ENCODE assay signal across 1 worm cellular context in genomic region chrII:3958673-3959299, ce11.
A peak's percentile ranks its signal among the peaks of the same experiment; 100 is the strongest.
TF ChIP-seq lines count a peak whose summit lies in the region.

No protein-coding gene starts in this region.

TF ChIP-seq in whole organism, L1 larva, 84 proteins besides CTCF, POLR2A, EP300 and RAD21 (continued from another document):
- TF ChIP-seq swsn-7 (tag; optimal IDR thresholded peaks at IDR 0.05; lab: Kevin White, UChicago) (peak; percentile 75), ces-1 (GFP tag; optimal IDR thresholded peaks at IDR 0.05; lab: Kevin White, UChicago) (no peak), elt-2 (tag; optimal IDR thresholded peaks at IDR 0.05; lab: Kevin White, UChicago) (peak; percentile 84), lin-13 (GFP tag; optimal IDR thresholded peaks at IDR 0.05; lab: Kevin White, UChicago) (peak; percentile 56), efl-3 (GFP tag; optimal IDR thresholded peaks at IDR 0.05; lab: Kevin White, UChicago) (no peak), dsc-1 (tag; optimal IDR thresholded peaks at IDR 0.05; lab: Kevin White, UChicago) (peak; percentile 65), snu-23 (GFP tag; optimal IDR thresholded peaks at IDR 0.05; lab: Kevin White, UChicago) (peak; percentile 81), tbx-2 (tag; optimal IDR thresholded peaks at IDR 0.05; lab: Kevin White, UChicago) (peak; percentile 82), unc-62 (GFP tag; optimal IDR thresholded peaks at IDR 0.05; lab: Kevin White, UChicago) (no peak), sox-4 (tag; optimal IDR thresholded peaks at IDR 0.05; lab: Kevin White, UChicago) (no peak), aly-2 (tag; optimal IDR thresholded peaks at IDR 0.05; lab: Kevin White, UChicago) (no peak), zip-4 (GFP tag; optimal IDR thresholded peaks at IDR 0.05; lab: Kevin White, UChicago) (no peak), zag-1 (tag; optimal IDR thresholded peaks at IDR 0.05; lab: Kevin White, UChicago) (no peak), mep-1 (tag; optimal IDR thresholded peaks at IDR 0.05; lab: Kevin White, UChicago) (peak; percentile 62), lir-3 (tag; optimal IDR thresholded peaks at IDR 0.05; lab: Kevin White, UChicago; ENCODE audit: poor library complexity) (peak; percentile 66), hlh-17 (GFP tag; optimal IDR thresholded peaks at IDR 0.05; lab: Kevin White, UChicago; ENCODE audit: borderline replicate concordance) (no peak), isw-1 (GFP tag; IDR thresholded peaks at IDR 0.05; lab: Robert Waterston, UW) (peak; percentile 33; the same call in 1 of the 2 replicates), nhr-19 (GFP tag; conservative IDR thresholded peaks at IDR 0.05; lab: Robert Waterston, UW) (peak; percentile 62), sup-37 (GFP tag; optimal IDR thresholded peaks at IDR 0.05; lab: Kevin White, UChicago) (peak; percentile 60), efl-1 (optimal IDR thresholded peaks at IDR 0.05; lab: Kevin White, UChicago) (peak; percentile 56 to 63), efl-1 (GFP tag; optimal IDR thresholded peaks at IDR 0.05 in 1 of 2; lab: Kevin White, UChicago) (peak; percentile 1 to 92), C16A3.4 (tag; optimal IDR thresholded peaks at IDR 0.05; lab: Kevin White, UChicago) (peak; percentile 60)
